Fruit fly (Drosophila melanogaster): Measurements from ENCODE around the gene CtsL4.
A peak's percentile ranks its signal among the peaks of the same experiment; 100 is the strongest.

CtsL4 gene

DNA sequence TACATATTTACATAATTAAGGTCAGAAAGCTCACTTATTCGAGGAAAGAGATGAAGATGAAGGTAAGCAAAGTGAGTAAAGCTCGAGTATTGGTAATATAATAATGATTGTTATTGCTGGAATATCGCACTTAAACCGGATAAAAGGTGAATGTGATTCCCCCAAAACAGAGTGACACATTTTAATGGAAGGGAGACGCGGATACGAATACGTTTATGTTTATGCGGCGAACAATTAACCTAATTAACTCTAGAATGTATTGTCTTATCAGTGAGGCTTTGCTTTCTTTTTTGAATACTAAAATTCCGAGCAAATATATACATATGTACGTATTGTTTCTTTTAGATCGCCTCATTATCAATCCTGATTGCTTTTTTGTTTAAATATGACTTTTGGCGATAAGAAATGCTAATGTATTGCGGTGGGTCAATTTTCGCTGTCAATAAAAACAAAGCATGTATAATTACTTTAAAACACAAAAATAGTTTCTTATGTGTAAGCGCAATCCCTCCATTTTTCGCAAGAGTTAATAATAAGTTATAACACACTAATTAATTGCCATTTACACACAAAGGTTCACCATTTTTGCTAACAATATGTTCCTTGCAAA lies 50.8 kb downstream of the CtsL4 start:
- no peak for TF ChIP-seq lz (GFP tag; optimal IDR thresholded peaks at IDR 0.05)
- TF ChIP-seq Eip78C (GFP tag), result peak; percentile 39

Measured in whole organism, prepupa.